Worm (Caenorhabditis elegans): ENCODE results near the gene ZK402.5.
A peak's percentile ranks its signal among the peaks of the same experiment; 100 is the strongest.

Gene ZK402.5

ce11 chrX:1397516-1397915 is 3.6 kb downstream of the ZK402.5 start, which contains the start of gene H39E20.1 (continued):
- TF ChIP-seq ama-1 (optimal IDR thresholded peaks at IDR 0.05): no peak
- no peak for TF ChIP-seq dpl-1 (GFP tag; optimal IDR thresholded peaks at IDR 0.05)
- no peak for TF ChIP-seq ces-1 (GFP tag; optimal IDR thresholded peaks at IDR 0.05)

- TF ChIP-seq zip-2 (tag; optimal IDR thresholded peaks at IDR 0.05) (no peak), lin-39 (tag; optimal IDR thresholded peaks at IDR 0.05) (no peak), ztf-7 (tag; optimal IDR thresholded peaks at IDR 0.05) (no peak), mxl-3 (GFP tag; optimal IDR thresholded peaks at IDR 0.05) (no peak), sdz-12 (GFP tag; optimal IDR thresholded peaks at IDR 0.05) (no peak), ZK337.2 (GFP tag; IDR thresholded peaks at IDR 0.05) (no peak), hmg-1.1 (GFP tag; IDR thresholded peaks at IDR 0.05) (no peak), daf-16 (GFP tag; optimal IDR thresholded peaks at IDR 0.05) (peak in 1 of 2 experiments; percentile 74), daf-16 (tag; optimal IDR thresholded peaks at IDR 0.05) (no peak), madf-9 (GFP tag; conservative IDR thresholded peaks at IDR 0.05) (no peak), lsy-2 (tag; optimal IDR thresholded peaks at IDR 0.05) (peak in 1 of 2 experiments; percentile 26), snpc-1.2 (GFP tag; IDR thresholded peaks at IDR 0.05) (no peak), nhr-6 (tag; optimal IDR thresholded peaks at IDR 0.05) (peak; percentile 7), cey-2 (tag; optimal IDR thresholded peaks at IDR 0.05; ENCODE audit: borderline replicate concordance, insufficient read depth) (no peak), mdt-29 (GFP tag; IDR thresholded peaks at IDR 0.05) (no peak), unc-39 (tag; optimal IDR thresholded peaks at IDR 0.05) (no peak), tag-97 (GFP tag; IDR thresholded peaks at IDR 0.05) (no peak), lir-3 (tag; optimal IDR thresholded peaks at IDR 0.05) (no peak), unc-62 (GFP tag; optimal IDR thresholded peaks at IDR 0.05 in 1 of 2) (peak in 1 of 2 experiments; percentile 66), unc-62 (tag; optimal IDR thresholded peaks at IDR 0.05) (no peak), gei-8 (GFP tag; optimal IDR thresholded peaks at IDR 0.05) (no peak), nhr-102 (tag; optimal IDR thresholded peaks at IDR 0.05) (no peak), pha-4 (GFP tag; IDR thresholded peaks at IDR 0.05) (no peak), pha-4 (tag; optimal IDR thresholded peaks at IDR 0.05) (no peak), set-16 (GFP tag; IDR thresholded peaks at IDR 0.05) (no peak), spr-3 (GFP tag; optimal IDR thresholded peaks at IDR 0.05) (no peak), hif-1 (tag; optimal IDR thresholded peaks at IDR 0.05) (peak in 1 of 2 experiments; percentile 74), ces-1 (GFP tag; optimal IDR thresholded peaks at IDR 0.05) (no peak), ctbp-1 (GFP tag; IDR thresholded peaks at IDR 0.05) (no peak), D1046.2 (GFP tag; IDR thresholded peaks at IDR 0.05) (no peak), rbr-2 (tag; optimal IDR thresholded peaks at IDR 0.05) (no peak), nhr-10 (tag; optimal IDR thresholded peaks at IDR 0.05) (peak; percentile 25), daf-12 (tag; optimal IDR thresholded peaks at IDR 0.05) (no peak), F10B5.3 (tag; optimal IDR thresholded peaks at IDR 0.05) (no peak), hlh-11 (tag; optimal IDR thresholded peaks at IDR 0.05) (peak; percentile 83), nhr-28 (tag; optimal IDR thresholded peaks at IDR 0.05) (peak; percentile 50), ceh-20 (GFP tag; IDR thresholded peaks at IDR 0.05) (0 out of 2 replicates have a peak, but pooled peaks have one; percentile 15), zag-1 (tag; optimal IDR thresholded peaks at IDR 0.05) (no peak), duxl-1 (tag; optimal IDR thresholded peaks at IDR 0.05; ENCODE audit: poor library complexity) (no peak), nhr-11 (tag; optimal IDR thresholded peaks at IDR 0.05) (peak; percentile 60), zfp-3 (GFP tag; conservative IDR thresholded peaks at IDR 0.05) (no peak), daf-8 (GFP tag; IDR thresholded peaks at IDR 0.05) (no peak), lin-29 (GFP tag; IDR thresholded peaks at IDR 0.05) (no peak), dmd-8 (GFP tag; IDR thresholded peaks at IDR 0.05) (no peak), vab-7 (GFP tag; IDR thresholded peaks at IDR 0.05) (no peak), dve-1 (tag; optimal IDR thresholded peaks at IDR 0.05; ENCODE audit: insufficient read depth) (no peak), ceh-32 (tag; optimal IDR thresholded peaks at IDR 0.05; ENCODE audit: poor library complexity) (no peak), fkh-10 (GFP tag; optimal IDR thresholded peaks at IDR 0.05) (no peak), pqm-1 (tag; optimal IDR thresholded peaks at IDR 0.05) (no peak)
Measured at ce11 chrX:1395793-1396192, 5.4 kb downstream of the ZK402.5 start.
